Worm (Caenorhabditis elegans): Measurements from ENCODE around the gene snf-9.

- TF ChIP-seq B0310.2 (tag; optimal IDR thresholded peaks at IDR 0.05) = no peak
- TF ChIP-seq hmbx-1 (tag; optimal IDR thresholded peaks at IDR 0.05) = no peak
- TF ChIP-seq ama-1 (optimal IDR thresholded peaks at IDR 0.05) = no peak
- TF ChIP-seq hnd-1 (tag; optimal IDR thresholded peaks at IDR 0.05) = no peak
- no peak for TF ChIP-seq flt-1 (GFP tag; IDR thresholded peaks at IDR 0.05)
- no peak for TF ChIP-seq hmg-4 (GFP tag; optimal IDR thresholded peaks at IDR 0.05)
- no peak for TF ChIP-seq ceh-13 (GFP tag; optimal IDR thresholded peaks at IDR 0.05)
Observed at ce11 chrIV:17342667-17343066, 30.7 kb downstream of the snf-9 start, which contains the start of gene C49C3.21.
